Worm (Caenorhabditis elegans) whole organism, L1 larva: ENCODE measurements around the gene kcnl-4.

Source experiments
- C16A3.4 ChIP-seq: fragments of 150-350 bp; optimal IDR thresholded peaks from 2 replicates; lab custom pipeline; 2014; ENCODE audit warnings: missing biosample characterization, missing genetic modification characterization
- F16B12.6 ChIP-seq: fragments of 150-350 bp; optimal IDR thresholded peaks from 2 replicates; lab custom pipeline; 2014; ENCODE audit warnings: missing biosample characterization, missing genetic modification characterization
- aha-1 ChIP-seq: fragments of 150-350 bp; optimal IDR thresholded peaks from 2 replicates; lab custom pipeline; 2014; ENCODE audit warnings: missing biosample characterization, missing genetic modification characterization
- blmp-1 ChIP-seq: fragments of 150-350 bp; optimal IDR thresholded peaks from 2 replicates; lab custom pipeline; 2014; ENCODE audit warnings: missing biosample characterization, missing genetic modification characterization
- ceh-90 ChIP-seq: sonication (generic microtip); optimal IDR thresholded peaks from 2 replicates; lab custom pipeline; 2016; ENCODE audit warnings: missing genetic modification characterization, missing compliant biosample characterization
- ces-1 ChIP-seq: fragments of 150-350 bp; optimal IDR thresholded peaks from 2 replicates; lab custom pipeline; 2014; ENCODE audit warnings: missing biosample characterization, missing genetic modification reagents, missing genetic modification characterization
- efl-1 ChIP-seq, 4 experiments: fragments of 150-350 bp; optimal IDR thresholded peaks in 3 of 4; peaks in 1 of 4; 1 replicate in 1 of 4; 2 replicates in 3 of 4; lab custom pipeline; 2014; ENCODE audit warnings: missing biosample characterization in 2 of 4, missing genetic modification characterization in 2 of 4, missing genetic modification reagents in 2 of 4
- elt-2 ChIP-seq: sonication (generic microtip); optimal IDR thresholded peaks from 2 replicates; lab custom pipeline; 2016; ENCODE audit warnings: missing genetic modification characterization, mild to moderate bottlenecking, inconsistent platforms, missing compliant biosample characterization, missing genetic modification reagents
- elt-3 ChIP-seq, 6 experiments: fragments of 150-350 bp in 1 of 6; sonication (generic microtip); optimal IDR thresholded peaks; 2 replicates each; lab custom pipeline; 2017 to 2018; ENCODE audit warnings: missing biosample characterization in 6 of 6, missing genetic modification characterization in 6 of 6, inconsistent platforms in 1 of 6
- fkh-10 ChIP-seq: sonication (generic microtip); optimal IDR thresholded peaks from 2 replicates; lab custom pipeline; 2017; ENCODE audit warnings: missing biosample characterization, missing genetic modification reagents, missing genetic modification characterization
- fkh-4 ChIP-seq: sonication (generic microtip); optimal IDR thresholded peaks from 2 replicates; lab custom pipeline; 2016; ENCODE audit warnings: missing compliant biosample characterization, missing genetic modification characterization, borderline replicate concordance
- fkh-8 ChIP-seq: sonication (generic microtip); optimal IDR thresholded peaks from 2 replicates; lab custom pipeline; 2016; ENCODE audit warnings: mild to moderate bottlenecking, missing genetic modification characterization, missing compliant biosample characterization
- grh-1 ChIP-seq: fragments of 200-800 bp; sonication (Bioruptor generic); IDR thresholded peaks from 2 replicates; pipeline ENCODE4 v1.3.6; 2022; ENCODE audit warnings: missing genetic modification reagents, missing genetic modification characterization, missing compliant biosample characterization
- irx-1 ChIP-seq: sonication (generic microtip); optimal IDR thresholded peaks from 2 replicates; lab custom pipeline; 2016; ENCODE audit warnings: missing genetic modification characterization, missing compliant biosample characterization
- isw-1 ChIP-seq: fragments of 200-800 bp; sonication (Bioruptor generic); IDR thresholded peaks from 2 replicates; pipeline ENCODE4 v1.3.6; 2022; ENCODE audit warnings: missing genetic modification characterization, missing compliant biosample characterization
- lin-13 ChIP-seq: fragments of 150-350 bp; optimal IDR thresholded peaks from 2 replicates; lab custom pipeline; 2014; ENCODE audit warnings: missing biosample characterization, missing genetic modification reagents, missing genetic modification characterization
- lin-14 ChIP-seq: fragments of 200-800 bp; sonication (Bioruptor generic); optimal IDR thresholded peaks from 2 replicates; lab custom pipeline; 2018; ENCODE audit warnings: mild to moderate bottlenecking, missing genetic modification characterization, moderate library complexity, missing compliant biosample characterization
- lin-15B ChIP-seq: fragments of 150-350 bp; sonication (generic microtip); optimal IDR thresholded peaks from 3 replicates; lab custom pipeline; 2014; ENCODE audit warnings: missing biosample characterization, missing genetic modification characterization
- lin-35 ChIP-seq, 2 experiments: fragments of 150-350 bp; optimal IDR thresholded peaks; 2 replicates each; lab custom pipeline; 2014; ENCODE audit warnings: missing biosample characterization in 2 of 2, missing genetic modification characterization in 2 of 2, missing genetic modification reagents in 2 of 2
- lin-39 ChIP-seq: fragments of 150-350 bp; optimal IDR thresholded peaks from 2 replicates; lab custom pipeline; 2014; ENCODE audit warnings: missing biosample characterization, missing genetic modification reagents, missing genetic modification characterization
- lir-3 ChIP-seq: sonication (generic microtip); optimal IDR thresholded peaks from 2 replicates; lab custom pipeline; 2016; ENCODE audit warnings: mild to moderate bottlenecking, missing genetic modification characterization, moderate library complexity, missing compliant biosample characterization; ENCODE audit not compliant: poor library complexity
- mab-9 ChIP-seq: fragments of 200-800 bp; sonication (Bioruptor generic); IDR thresholded peaks from 2 replicates; pipeline ENCODE4 v1.3.6; 2022; ENCODE audit warnings: missing genetic modification reagents, missing genetic modification characterization, missing compliant biosample characterization
- mef-2 ChIP-seq: fragments of 150-350 bp; optimal IDR thresholded peaks from 2 replicates; lab custom pipeline; 2014; ENCODE audit warnings: missing biosample characterization, missing genetic modification characterization
- nhr-12 ChIP-seq: sonication (generic microtip); optimal IDR thresholded peaks from 2 replicates; lab custom pipeline; 2017; ENCODE audit warnings: missing biosample characterization, missing genetic modification characterization
- nhr-19 ChIP-seq: fragments of 200-800 bp; sonication (Bioruptor generic); conservative IDR thresholded peaks from 2 replicates; pipeline ENCODE4 v1.3.6; 2022; ENCODE audit warnings: missing genetic modification characterization, missing compliant biosample characterization
- nhr-20 ChIP-seq: sonication (generic microtip); optimal IDR thresholded peaks from 2 replicates; lab custom pipeline; 2016; ENCODE audit warnings: mild to moderate bottlenecking, missing genetic modification characterization, missing compliant biosample characterization
- nhr-28 ChIP-seq: fragments of 150-350 bp; optimal IDR thresholded peaks from 2 replicates; lab custom pipeline; 2014; ENCODE audit warnings: missing biosample characterization, missing genetic modification characterization
- nhr-71 ChIP-seq: sonication (generic microtip); optimal IDR thresholded peaks from 2 replicates; lab custom pipeline; 2016; ENCODE audit warnings: mild to moderate bottlenecking, missing genetic modification characterization, moderate library complexity, missing compliant biosample characterization
- nhr-85 ChIP-seq: sonication (generic microtip); peaks from one replicate; lab custom pipeline; 2016; ENCODE audit warnings: missing genetic modification characterization, inconsistent platforms, missing compliant biosample characterization
- nhr-90 ChIP-seq: sonication (generic microtip); optimal IDR thresholded peaks from 2 replicates; lab custom pipeline; 2016; ENCODE audit warnings: mild to moderate bottlenecking, missing genetic modification characterization, missing compliant biosample characterization; ENCODE audit not compliant: poor library complexity
- rnt-1 ChIP-seq: sonication (generic microtip); optimal IDR thresholded peaks from 2 replicates; lab custom pipeline; 2016; ENCODE audit warnings: mild to moderate bottlenecking, missing genetic modification characterization, moderate library complexity, missing compliant biosample characterization
- snu-23 ChIP-seq: sonication (generic microtip); optimal IDR thresholded peaks from 2 replicates; lab custom pipeline; 2016; ENCODE audit warnings: missing genetic modification characterization, missing compliant biosample characterization
- sptf-1 ChIP-seq: fragments of 150-350 bp; optimal IDR thresholded peaks from 2 replicates; lab custom pipeline; 2014; ENCODE audit warnings: missing biosample characterization, missing genetic modification characterization
- tlp-1 ChIP-seq: fragments of 150-350 bp; optimal IDR thresholded peaks from 2 replicates; lab custom pipeline; 2014; ENCODE audit warnings: missing biosample characterization, missing genetic modification characterization
- xbp-1 ChIP-seq: sonication (generic microtip); optimal IDR thresholded peaks from 2 replicates; lab custom pipeline; 2016; ENCODE audit warnings: missing genetic modification characterization, missing compliant biosample characterization
- zip-4 ChIP-seq: fragments of 200-800 bp; sonication (Bioruptor generic); optimal IDR thresholded peaks from 2 replicates; lab custom pipeline; 2018; ENCODE audit warnings: mild to moderate bottlenecking, missing genetic modification characterization, moderate library complexity, missing compliant biosample characterization

Gene kcnl-4

DNA sequence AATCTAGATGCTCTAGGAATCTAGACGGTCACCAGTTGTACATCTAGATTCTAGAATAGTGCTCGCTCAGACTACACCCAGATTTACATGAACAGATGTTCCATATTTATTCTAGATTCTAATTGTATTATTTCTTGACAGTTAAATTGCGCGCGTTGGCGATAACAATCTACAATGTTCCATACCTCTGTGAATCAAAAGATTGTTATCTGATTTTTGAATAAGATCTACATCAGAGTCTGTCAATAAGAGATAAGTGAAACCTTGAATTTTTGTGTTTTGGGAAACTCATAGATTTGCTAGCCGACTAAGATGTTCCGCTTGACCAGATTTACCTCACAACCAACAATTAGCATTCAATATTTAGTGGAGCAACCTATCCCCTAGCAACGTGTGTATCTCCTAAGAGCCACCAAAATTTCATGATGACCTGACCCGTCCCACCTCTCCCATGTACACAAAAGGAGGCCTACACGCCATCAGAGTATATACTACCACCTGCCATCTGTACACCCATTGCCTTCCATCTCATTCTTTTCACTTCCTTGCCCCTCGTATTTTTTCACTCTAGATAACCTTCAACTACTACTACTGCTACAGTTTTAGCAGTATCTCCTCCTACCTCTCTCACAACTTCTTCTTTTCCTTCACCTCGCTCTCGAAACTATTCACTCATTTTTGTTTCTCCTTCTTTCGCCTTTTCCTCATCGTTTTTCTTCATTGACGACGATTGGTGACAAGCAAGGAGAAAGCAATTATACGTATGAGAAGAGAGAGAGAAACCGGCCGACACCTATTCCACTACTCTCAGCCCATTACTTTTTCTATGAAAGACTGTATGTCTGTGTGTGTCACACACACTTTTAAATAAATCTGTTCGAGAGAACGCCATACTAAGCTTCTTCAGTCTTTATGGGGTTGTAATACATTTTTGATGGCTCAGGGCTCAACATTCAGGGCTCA lies 23.9 kb upstream of the kcnl-4 start:
- TF ChIP-seq rnt-1 (peak; percentile 43), elt-2 (no peak), mef-2 (tag; lab: Kevin White, UChicago) (no peak), fkh-8 (no peak), nhr-28 (tag; lab: Kevin White, UChicago) (no peak), tlp-1 (tag; lab: Kevin White, UChicago) (peak; percentile 89), lin-39 (tag; lab: Kevin White, UChicago) (peak; percentile 18), irx-1 (tag; lab: Kevin White, UChicago) (peak; percentile 26), fkh-10 (GFP tag; lab: Kevin White, UChicago) (no peak), isw-1 (GFP tag; lab: Robert Waterston, UW) (no peak), efl-1 (optimal IDR thresholded peaks at IDR 0.05; lab: Kevin White, UChicago) (no peak), efl-1 (GFP tag; optimal IDR thresholded peaks at IDR 0.05 in 1 of 2; lab: Kevin White, UChicago) (peak in 1 of 2 experiments; percentile 90), nhr-20 (peak; percentile 10), nhr-19 (GFP tag; lab: Robert Waterston, UW) (no peak), elt-3 (tag; optimal IDR thresholded peaks at IDR 0.05; lab: Kevin White, UChicago) (peak in 2 of 6 experiments; percentile 37 to 59), ceh-90 (tag; lab: Kevin White, UChicago) (no peak), blmp-1 (peak; percentile 81), nhr-90 (tag; lab: Kevin White, UChicago) (no peak), zip-4 (no peak), nhr-85 (peak; percentile 98), snu-23 (peak; percentile 18), fkh-4 (no peak), xbp-1 (tag; lab: Kevin White, UChicago) (no peak), aha-1 (tag; lab: Kevin White, UChicago) (no peak), grh-1 (GFP tag; lab: Robert Waterston, UW) (no peak), nhr-71 (tag; lab: Kevin White, UChicago) (peak; percentile 27), C16A3.4 (tag; lab: Kevin White, UChicago) (peak; percentile 18), lin-14 (peak; percentile 73), lin-13 (GFP tag; lab: Kevin White, UChicago) (no peak), lin-35 (GFP tag; optimal IDR thresholded peaks at IDR 0.05; lab: Kevin White, UChicago) (no peak)

ce11 chrV:14508005-14508521 lies 22.9 kb upstream of the kcnl-4 start, which contains the start of gene R02D5.1:
Gene R02D5.1, plus strand, starts transcription at chrV:14508249.
- no peak for TF ChIP-seq nhr-12 (tag; lab: Kevin White, UChicago)
- TF ChIP-seq lin-14, result no peak
- no peak for TF ChIP-seq lin-15B (tag; lab: Kevin White, UChicago)
- TF ChIP-seq lir-3 (tag; lab: Kevin White, UChicago), result no peak
- peak; percentile 99 for TF ChIP-seq blmp-1
- TF ChIP-seq sptf-1, result no peak

DNA sequence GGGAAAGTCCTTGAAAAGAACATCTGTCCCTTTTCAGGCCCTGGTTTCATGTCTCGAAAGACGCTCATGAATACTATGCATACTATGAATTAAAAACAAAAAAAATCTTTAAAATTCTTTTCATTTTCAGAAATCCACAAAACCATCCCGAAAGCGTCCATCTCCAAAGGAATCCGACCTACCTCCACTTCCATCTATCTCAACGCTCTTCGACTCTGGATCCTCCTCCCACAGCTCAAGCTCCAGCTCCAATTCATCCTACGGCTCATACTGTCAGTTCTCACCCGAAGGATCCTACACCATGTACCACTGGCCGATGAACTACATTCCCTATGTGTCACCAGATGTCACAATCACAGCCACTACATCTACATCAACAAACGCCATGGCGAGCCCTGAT lies 22.4 kb upstream of the kcnl-4 start:
- TF ChIP-seq nhr-20 (no peak), F16B12.6 (tag; lab: Kevin White, UChicago) (no peak), ces-1 (no peak), mab-9 (GFP tag; lab: Robert Waterston, UW) (no peak)
